Worm (Caenorhabditis elegans) whole organism, L1 larva: ENCODE results near the gene F44E5.2.

ENCODE experiments used
- F16B12.6 ChIP-seq: fragments of 150-350 bp; optimal IDR thresholded peaks from 2 replicates; lab custom pipeline; 2014; ENCODE audit warnings: missing biosample characterization, missing genetic modification characterization
- Y116A8C.19 ChIP-seq: sonication (generic microtip); optimal IDR thresholded peaks from 2 replicates; lab custom pipeline; 2016; ENCODE audit warnings: missing compliant biosample characterization, missing genetic modification characterization, borderline replicate concordance
- aha-1 ChIP-seq: fragments of 150-350 bp; optimal IDR thresholded peaks from 2 replicates; lab custom pipeline; 2014; ENCODE audit warnings: missing biosample characterization, missing genetic modification characterization
- aly-2 ChIP-seq: fragments of 150-350 bp; optimal IDR thresholded peaks from 2 replicates; lab custom pipeline; 2014; ENCODE audit warnings: missing biosample characterization, missing genetic modification characterization
- ama-1 ChIP-seq: fragments of 150-350 bp; optimal IDR thresholded peaks from 2 replicates; lab custom pipeline; 2014
- blmp-1 ChIP-seq: fragments of 150-350 bp; optimal IDR thresholded peaks from 2 replicates; lab custom pipeline; 2014; ENCODE audit warnings: missing biosample characterization, missing genetic modification characterization
- ceh-82 ChIP-seq, 3 experiments: fragments of 150-350 bp in 1 of 3; sonication (generic microtip) in 2 of 3; optimal IDR thresholded peaks; 2 replicates each; lab custom pipeline; 2014 to 2017; ENCODE audit warnings: missing biosample characterization in 3 of 3, missing genetic modification characterization in 3 of 3
- ceh-88 ChIP-seq: fragments of 200-800 bp; sonication (Bioruptor generic); IDR thresholded peaks from 2 replicates; pipeline ENCODE4 v1.3.6; 2022; ENCODE audit warnings: missing genetic modification characterization, missing compliant biosample characterization
- ceh-90 ChIP-seq: sonication (generic microtip); optimal IDR thresholded peaks from 2 replicates; lab custom pipeline; 2016; ENCODE audit warnings: missing genetic modification characterization, missing compliant biosample characterization
- ces-1 ChIP-seq: fragments of 150-350 bp; optimal IDR thresholded peaks from 2 replicates; lab custom pipeline; 2014; ENCODE audit warnings: missing biosample characterization, missing genetic modification reagents, missing genetic modification characterization
- dpl-1 ChIP-seq, 3 experiments: fragments of 150-350 bp in 2 of 3; sonication (generic microtip) in 1 of 3; optimal IDR thresholded peaks; 2 replicates each; lab custom pipeline; 2014 to 2017; ENCODE audit warnings: missing biosample characterization in 3 of 3, missing genetic modification characterization in 3 of 3, missing genetic modification reagents in 3 of 3
- dsc-1 ChIP-seq: sonication (generic microtip); optimal IDR thresholded peaks from 2 replicates; lab custom pipeline; 2016; ENCODE audit warnings: mild to moderate bottlenecking, missing genetic modification characterization, missing compliant biosample characterization
- efl-3 ChIP-seq: fragments of 200-800 bp; sonication (Bioruptor generic); optimal IDR thresholded peaks from 2 replicates; lab custom pipeline; 2018; ENCODE audit warnings: mild to moderate bottlenecking, missing genetic modification characterization, missing compliant biosample characterization
- egl-13 ChIP-seq: sonication (generic microtip); optimal IDR thresholded peaks from 2 replicates; lab custom pipeline; 2016; ENCODE audit warnings: missing genotype, missing genetic modification reagents, missing genetic modification characterization, missing compliant biosample characterization
- elt-2 ChIP-seq: sonication (generic microtip); optimal IDR thresholded peaks from 2 replicates; lab custom pipeline; 2016; ENCODE audit warnings: missing genetic modification characterization, mild to moderate bottlenecking, inconsistent platforms, missing compliant biosample characterization, missing genetic modification reagents
- elt-3 ChIP-seq, 6 experiments: fragments of 150-350 bp in 1 of 6; sonication (generic microtip); optimal IDR thresholded peaks; 2 replicates each; lab custom pipeline; 2017 to 2018; ENCODE audit warnings: missing biosample characterization in 6 of 6, missing genetic modification characterization in 6 of 6, inconsistent platforms in 1 of 6
- fkh-8 ChIP-seq: sonication (generic microtip); optimal IDR thresholded peaks from 2 replicates; lab custom pipeline; 2016; ENCODE audit warnings: mild to moderate bottlenecking, missing genetic modification characterization, missing compliant biosample characterization
- isw-1 ChIP-seq: fragments of 200-800 bp; sonication (Bioruptor generic); IDR thresholded peaks from 2 replicates; pipeline ENCODE4 v1.3.6; 2022; ENCODE audit warnings: missing genetic modification characterization, missing compliant biosample characterization
- jun-1 ChIP-seq: fragments of 150-350 bp; optimal IDR thresholded peaks from 2 replicates; lab custom pipeline; 2014; ENCODE audit warnings: missing biosample characterization, missing genetic modification reagents, missing genetic modification characterization
- lin-13 ChIP-seq: fragments of 150-350 bp; optimal IDR thresholded peaks from 2 replicates; lab custom pipeline; 2014; ENCODE audit warnings: missing biosample characterization, missing genetic modification reagents, missing genetic modification characterization
- lin-14 ChIP-seq: fragments of 200-800 bp; sonication (Bioruptor generic); optimal IDR thresholded peaks from 2 replicates; lab custom pipeline; 2018; ENCODE audit warnings: mild to moderate bottlenecking, missing genetic modification characterization, moderate library complexity, missing compliant biosample characterization
- lin-15B ChIP-seq: fragments of 150-350 bp; sonication (generic microtip); optimal IDR thresholded peaks from 3 replicates; lab custom pipeline; 2014; ENCODE audit warnings: missing biosample characterization, missing genetic modification characterization
- lin-35 ChIP-seq, 2 experiments: fragments of 150-350 bp; optimal IDR thresholded peaks; 2 replicates each; lab custom pipeline; 2014; ENCODE audit warnings: missing biosample characterization in 2 of 2, missing genetic modification characterization in 2 of 2, missing genetic modification reagents in 2 of 2
- lsy-2 ChIP-seq, 2 experiments: fragments of 150-350 bp; optimal IDR thresholded peaks; 2 replicates each; lab custom pipeline; 2014; ENCODE audit warnings: missing biosample characterization in 2 of 2, missing genetic modification characterization in 2 of 2
- mab-9 ChIP-seq: fragments of 200-800 bp; sonication (Bioruptor generic); IDR thresholded peaks from 2 replicates; pipeline ENCODE4 v1.3.6; 2022; ENCODE audit warnings: missing genetic modification reagents, missing genetic modification characterization, missing compliant biosample characterization
- mdl-1 ChIP-seq, 2 experiments: fragments of 150-350 bp; optimal IDR thresholded peaks; 2 replicates each; lab custom pipeline; 2014 to 2017; ENCODE audit warnings: missing biosample characterization in 2 of 2, missing genetic modification characterization in 2 of 2, inconsistent platforms in 1 of 2
- mef-2 ChIP-seq: fragments of 150-350 bp; optimal IDR thresholded peaks from 2 replicates; lab custom pipeline; 2014; ENCODE audit warnings: missing biosample characterization, missing genetic modification characterization
- mep-1 ChIP-seq: fragments of 150-350 bp; optimal IDR thresholded peaks from 2 replicates; lab custom pipeline; 2014; ENCODE audit warnings: missing biosample characterization, missing genetic modification characterization
- nhr-11 ChIP-seq: fragments of 150-350 bp; optimal IDR thresholded peaks from 2 replicates; lab custom pipeline; 2014; ENCODE audit warnings: missing biosample characterization, missing genetic modification characterization
- nhr-12 ChIP-seq: sonication (generic microtip); optimal IDR thresholded peaks from 2 replicates; lab custom pipeline; 2017; ENCODE audit warnings: missing biosample characterization, missing genetic modification characterization
- nhr-237 ChIP-seq: fragments of 150-350 bp; optimal IDR thresholded peaks from 2 replicates; lab custom pipeline; 2014; ENCODE audit warnings: missing biosample characterization, missing genetic modification characterization
- nhr-47 ChIP-seq: sonication (generic microtip); optimal IDR thresholded peaks from 2 replicates; lab custom pipeline; 2016; ENCODE audit warnings: mild to moderate bottlenecking, missing genetic modification characterization, moderate library complexity, missing compliant biosample characterization
- nhr-71 ChIP-seq: sonication (generic microtip); optimal IDR thresholded peaks from 2 replicates; lab custom pipeline; 2016; ENCODE audit warnings: mild to moderate bottlenecking, missing genetic modification characterization, moderate library complexity, missing compliant biosample characterization
- nhr-77 ChIP-seq: fragments of 150-350 bp; optimal IDR thresholded peaks from 2 replicates; lab custom pipeline; 2014; ENCODE audit warnings: missing biosample characterization, missing genetic modification characterization
- nhr-85 ChIP-seq: sonication (generic microtip); peaks from one replicate; lab custom pipeline; 2016; ENCODE audit warnings: missing genetic modification characterization, inconsistent platforms, missing compliant biosample characterization
- pax-3 ChIP-seq: fragments of 200-800 bp; sonication (Bioruptor generic); optimal IDR thresholded peaks from 2 replicates; lab custom pipeline; 2018; ENCODE audit warnings: mild to moderate bottlenecking, missing genetic modification characterization, moderate library complexity, missing compliant biosample characterization
- pqm-1 ChIP-seq: sonication (generic microtip); optimal IDR thresholded peaks from 3 replicates; lab custom pipeline; 2017; ENCODE audit warnings: missing biosample characterization, missing genetic modification characterization
- skn-1 ChIP-seq: fragments of 150-350 bp; optimal IDR thresholded peaks from 2 replicates; lab custom pipeline; 2014; ENCODE audit warnings: missing biosample characterization, missing genetic modification characterization
- snpc-4 ChIP-seq: fragments of 150-350 bp; optimal IDR thresholded peaks from 2 replicates; lab custom pipeline; 2014; ENCODE audit warnings: missing biosample characterization, missing genetic modification characterization
- sptf-1 ChIP-seq: fragments of 150-350 bp; optimal IDR thresholded peaks from 2 replicates; lab custom pipeline; 2014; ENCODE audit warnings: missing biosample characterization, missing genetic modification characterization
- swsn-7 ChIP-seq: sonication (generic microtip); optimal IDR thresholded peaks from 2 replicates; lab custom pipeline; 2016; ENCODE audit warnings: missing genetic modification characterization, missing compliant biosample characterization
- tlp-1 ChIP-seq: fragments of 150-350 bp; optimal IDR thresholded peaks from 2 replicates; lab custom pipeline; 2014; ENCODE audit warnings: missing biosample characterization, missing genetic modification characterization
- unc-130 ChIP-seq: fragments of 150-350 bp; optimal IDR thresholded peaks from 2 replicates; lab custom pipeline; 2017; ENCODE audit warnings: missing biosample characterization, missing genetic modification characterization, inconsistent platforms
- unc-30 ChIP-seq: sonication (generic microtip); optimal IDR thresholded peaks from 2 replicates; lab custom pipeline; 2017; ENCODE audit warnings: missing biosample characterization, missing genetic modification characterization
- unc-86 ChIP-seq: sonication (generic microtip); optimal IDR thresholded peaks from 2 replicates; lab custom pipeline; 2016; ENCODE audit warnings: missing genetic modification characterization, missing compliant biosample characterization
- vab-15 ChIP-seq: sonication (generic microtip); optimal IDR thresholded peaks from 2 replicates; lab custom pipeline; 2017; ENCODE audit warnings: missing genotype, mild to moderate bottlenecking, missing genetic modification characterization, missing compliant biosample characterization
- xbp-1 ChIP-seq: sonication (generic microtip); optimal IDR thresholded peaks from 2 replicates; lab custom pipeline; 2016; ENCODE audit warnings: missing genetic modification characterization, missing compliant biosample characterization
- zag-1 ChIP-seq: fragments of 150-350 bp; optimal IDR thresholded peaks from 2 replicates; lab custom pipeline; 2014; ENCODE audit warnings: missing biosample characterization, missing genetic modification characterization
- ztf-11 ChIP-seq, 2 experiments: sonication (generic microtip); optimal IDR thresholded peaks; 2 replicates each; lab custom pipeline; 2016 to 2017; ENCODE audit warnings: missing genetic modification characterization in 2 of 2, missing biosample characterization in 1 of 2, missing compliant biosample characterization in 1 of 2

F44E5.2 gene

ce11 chrII:11751615-11752174 lies 14.9 kb upstream of the F44E5.2 start (continued):
- TF ChIP-seq mdl-1 (tag; optimal IDR thresholded peaks at IDR 0.05; lab: Kevin White, UChicago): no peak
- TF ChIP-seq nhr-71 (tag; lab: Kevin White, UChicago): peak; percentile 35
- peak; percentile 34 for TF ChIP-seq unc-86 (tag; lab: Kevin White, UChicago)
- peak in 1 of 2 experiments; percentile 37 for TF ChIP-seq lsy-2 (tag; optimal IDR thresholded peaks at IDR 0.05; lab: Kevin White, UChicago)
- no peak for TF ChIP-seq unc-130
- no peak for TF ChIP-seq unc-30
- TF ChIP-seq xbp-1: peak; percentile 30
- no peak for TF ChIP-seq dsc-1 (tag; lab: Kevin White, UChicago)
- TF ChIP-seq, all 84 proteins: peak for 15

ce11 chrII:11753186-11753585 lies 13.4 kb upstream of the F44E5.2 start:
- TF ChIP-seq xbp-1 (no peak), blmp-1 (tag; lab: Kevin White, UChicago) (no peak), ceh-88 (GFP tag; lab: Robert Waterston, UW) (no peak), mef-2 (tag; lab: Kevin White, UChicago) (no peak), nhr-47 (tag; lab: Kevin White, UChicago) (no peak), snpc-4 (tag; lab: Kevin White, UChicago) (peak; percentile 77)

- TF ChIP-seq swsn-7 (tag; lab: Kevin White, UChicago) (peak; percentile 35), nhr-77 (tag; lab: Kevin White, UChicago) (no peak), F16B12.6 (tag; lab: Kevin White, UChicago) (no peak), aha-1 (tag; lab: Kevin White, UChicago) (no peak), nhr-12 (tag; lab: Kevin White, UChicago) (no peak), pax-3 (tag; lab: Kevin White, UChicago) (peak; percentile 22), ces-1 (GFP tag; lab: Kevin White, UChicago) (no peak), nhr-237 (tag; lab: Kevin White, UChicago) (no peak), egl-13 (peak; percentile 47), nhr-11 (tag; lab: Kevin White, UChicago) (no peak), tlp-1 (tag; lab: Kevin White, UChicago) (no peak), blmp-1 (tag; lab: Kevin White, UChicago) (no peak), nhr-85 (tag; lab: Kevin White, UChicago) (peak; percentile 77), ceh-82 (tag; optimal IDR thresholded peaks at IDR 0.05; lab: Kevin White, UChicago) (no peak), mab-9 (GFP tag; lab: Robert Waterston, UW) (peak; percentile 84), lin-15B (tag; lab: Kevin White, UChicago) (no peak), lin-14 (no peak), ztf-11 (tag; optimal IDR thresholded peaks at IDR 0.05; lab: Kevin White, UChicago) (peak in 1 of 2 experiments; percentile 26), ceh-90 (tag; lab: Kevin White, UChicago) (no peak), sptf-1 (tag; lab: Kevin White, UChicago) (no peak), lin-13 (peak; percentile 28), fkh-8 (tag; lab: Kevin White, UChicago) (peak; percentile 82), vab-15 (tag; lab: Kevin White, UChicago) (no peak), pqm-1 (tag; lab: Kevin White, UChicago) (no peak), ama-1 (lab: Kevin White, UChicago) (peak; percentile 98), jun-1 (no peak), Y116A8C.19 (tag; lab: Kevin White, UChicago) (no peak), elt-3 (tag; optimal IDR thresholded peaks at IDR 0.05; lab: Kevin White, UChicago) (peak in 1 of 6 experiments; percentile 73), zag-1 (tag; lab: Kevin White, UChicago) (no peak), mef-2 (tag; lab: Kevin White, UChicago) (peak; percentile 46), unc-30 (no peak), lsy-2 (tag; optimal IDR thresholded peaks at IDR 0.05; lab: Kevin White, UChicago) (peak in 1 of 2 experiments; percentile 86), efl-3 (GFP tag; lab: Kevin White, UChicago) (no peak), nhr-71 (tag; lab: Kevin White, UChicago) (peak; percentile 81), aly-2 (peak; percentile 100), lin-35 (GFP tag; optimal IDR thresholded peaks at IDR 0.05; lab: Kevin White, UChicago) (peak; percentile 31 to 47), isw-1 (GFP tag; lab: Robert Waterston, UW) (no peak), dpl-1 (GFP tag; optimal IDR thresholded peaks at IDR 0.05; lab: Kevin White, UChicago) (peak in 2 of 3 experiments; percentile 39 to 58), skn-1 (tag; lab: Kevin White, UChicago) (peak; percentile 91), snpc-4 (tag; lab: Kevin White, UChicago) (peak; percentile 55), mep-1 (tag; lab: Kevin White, UChicago) (peak; percentile 98), unc-86 (tag; lab: Kevin White, UChicago) (peak; percentile 50), elt-2 (tag; lab: Kevin White, UChicago) (no peak)
These were observed 9.9 kb upstream of the F44E5.2 start for ce11 chrII:11756684-11757107.
